Fruit fly (Drosophila melanogaster): ENCODE results near the gene Cip4.

DNA sequence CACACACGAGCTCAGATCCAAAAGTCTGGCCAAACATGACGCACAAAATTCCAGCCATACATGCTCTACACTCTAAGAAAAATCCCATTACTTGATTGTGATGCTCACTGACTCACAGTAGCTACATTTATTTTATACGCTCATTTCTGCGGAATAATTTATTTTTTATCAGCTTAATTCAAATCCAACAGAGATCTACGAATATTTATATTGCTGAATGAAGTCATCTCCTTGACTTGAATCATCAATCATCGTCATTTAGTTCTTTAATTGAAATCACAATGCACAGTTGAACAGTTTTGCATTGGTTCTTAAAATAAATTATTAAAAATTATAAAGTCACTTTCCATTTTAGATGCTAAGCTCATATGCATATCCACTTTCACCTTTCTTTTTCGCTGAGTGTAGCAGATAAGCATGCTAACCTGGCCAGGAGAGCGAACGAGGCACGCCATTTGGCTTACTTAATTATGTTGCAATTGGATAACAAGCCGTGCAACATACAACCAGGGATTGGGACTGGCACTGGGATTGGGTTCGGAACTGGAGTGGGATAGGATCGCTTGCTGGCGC lies 31.7 kb upstream of the Cip4 start:
- TF ChIP-seq Dll (optimal IDR thresholded peaks at IDR 0.05) (no peak), psq (optimal IDR thresholded peaks at IDR 0.05) (no peak), pan (optimal IDR thresholded peaks at IDR 0.05) (no peak), usp (GFP tag; optimal IDR thresholded peaks at IDR 0.05) (no peak)
